Fruit fly (Drosophila melanogaster) whole organism, embryonic: ENCODE measurements around the gene hook.
A peak's percentile ranks its signal among the peaks of the same experiment; 100 is the strongest.

ENCODE experiments used
- CG11085 ChIP-seq: fragments of 200-800 bp; sonication (Bioruptor generic); IDR thresholded peaks from 2 replicates; pipeline ENCODE4 v1.3.6; 2022; ENCODE audit warnings: missing biosample characterization, missing genetic modification characterization
- CG11247 ChIP-seq: fragments of 200-800 bp; sonication (Bioruptor generic); IDR thresholded peaks from 2 replicates; pipeline ENCODE4 v1.3.6; 2022; ENCODE audit warnings: missing biosample characterization, missing genetic modification characterization
- CG11696 ChIP-seq: fragments of 200-800 bp; sonication (Bioruptor generic); IDR thresholded peaks from 2 replicates; pipeline ENCODE4 v1.3.6; 2022; ENCODE audit warnings: missing biosample characterization, missing genetic modification characterization
- CG12744 ChIP-seq: fragments of 200-800 bp; sonication (Bioruptor generic); optimal IDR thresholded peaks from 2 replicates; lab custom pipeline; 2016; ENCODE audit warnings: missing biosample characterization, missing genetic modification characterization
- CG17385 ChIP-seq: fragments of 200-800 bp; sonication (Bioruptor generic); optimal IDR thresholded peaks from 3 replicates; lab custom pipeline; 2018; ENCODE audit warnings: missing biosample characterization, mild to moderate bottlenecking, missing genetic modification characterization
- CG17568 ChIP-seq: fragments of 200-800 bp; sonication (Bioruptor generic); optimal IDR thresholded peaks from 2 replicates; lab custom pipeline; 2018; ENCODE audit warnings: missing biosample characterization, mild to moderate bottlenecking, missing genetic modification characterization, moderate library complexity
- CG17829 ChIP-seq: fragments of 200-800 bp; optimal IDR thresholded peaks from 2 replicates; lab custom pipeline; 2019; ENCODE audit warnings: missing biosample characterization, mild to moderate bottlenecking, missing genetic modification characterization, moderate library complexity
- CG17912 ChIP-seq: fragments of 200-800 bp; sonication (Bioruptor generic); optimal IDR thresholded peaks from 2 replicates; lab custom pipeline; 2018; ENCODE audit warnings: missing biosample characterization, mild to moderate bottlenecking, missing genetic modification characterization
- CG1792 ChIP-seq: fragments of 200-800 bp; sonication (Bioruptor generic); optimal IDR thresholded peaks from 2 replicates; lab custom pipeline; 2016; ENCODE audit warnings: missing biosample characterization, missing genetic modification characterization
- CG2889 ChIP-seq: fragments of 200-800 bp; sonication (Bioruptor generic); IDR thresholded peaks from 3 replicates; pipeline ENCODE4 v1.3.6; 2022; ENCODE audit warnings: missing biosample characterization, missing genetic modification characterization
- CG30020 ChIP-seq: fragments of 200-800 bp; optimal IDR thresholded peaks from 2 replicates; lab custom pipeline; 2019; ENCODE audit warnings: missing biosample characterization, mild to moderate bottlenecking, missing genetic modification characterization, moderate library complexity
- CG34224 ChIP-seq: fragments of 200-800 bp; sonication (Bioruptor generic); IDR thresholded peaks from 3 replicates; pipeline ENCODE4 v1.3.6; 2022; ENCODE audit warnings: missing biosample characterization, missing genetic modification characterization; ENCODE audit not compliant: partially characterized antibody
- CG4617 ChIP-seq: fragments of 200-800 bp; sonication (Bioruptor generic); optimal IDR thresholded peaks from 3 replicates; lab custom pipeline; 2016; ENCODE audit warnings: missing biosample characterization, missing genetic modification characterization, borderline replicate concordance
- CG6254 ChIP-seq: fragments of 200-800 bp; sonication (Bioruptor generic); optimal IDR thresholded peaks from 3 replicates; lab custom pipeline; 2017; ENCODE audit warnings: mild to moderate bottlenecking, missing biosample characterization, missing genetic modification reagents, missing genetic modification characterization
- CG6689 ChIP-seq: fragments of 200-800 bp; sonication (Bioruptor generic); IDR thresholded peaks from 2 replicates; pipeline ENCODE4 v1.3.6; 2022; ENCODE audit warnings: missing biosample characterization, missing genetic modification characterization
- CG6854 ChIP-seq: fragments of 200-800 bp; sonication (Bioruptor generic); optimal IDR thresholded peaks from 3 replicates; lab custom pipeline; 2017; ENCODE audit warnings: missing biosample characterization, mild to moderate bottlenecking, missing genetic modification characterization
- CG7786 ChIP-seq: fragments of 200-800 bp; sonication (Bioruptor generic); optimal IDR thresholded peaks from 2 replicates; lab custom pipeline; 2016; ENCODE audit warnings: missing biosample characterization, missing genetic modification characterization
- CG7839 ChIP-seq: fragments of 200-800 bp; sonication (Bioruptor generic); optimal IDR thresholded peaks from 3 replicates; lab custom pipeline; 2018; ENCODE audit warnings: missing biosample characterization, mild to moderate bottlenecking, missing genetic modification characterization, moderate library complexity
- CG8478 ChIP-seq: fragments of >200 bp; optimal IDR thresholded peaks from 2 replicates; lab custom pipeline; 2018
- CG8765 ChIP-seq: fragments of 200-800 bp; sonication (Bioruptor generic); IDR thresholded peaks from 2 replicates; pipeline ENCODE4 v1.3.6; 2022; ENCODE audit warnings: missing biosample characterization, missing genetic modification characterization
- CG8924 ChIP-seq: fragments of 200-800 bp; optimal IDR thresholded peaks from 3 replicates; lab custom pipeline; 2019; ENCODE audit warnings: missing biosample characterization, mild to moderate bottlenecking, missing genetic modification characterization, moderate library complexity
- CG9817 ChIP-seq: fragments of 200-800 bp; sonication (Bioruptor generic); optimal IDR thresholded peaks from 2 replicates; lab custom pipeline; 2018; ENCODE audit warnings: missing biosample characterization, mild to moderate bottlenecking, missing genetic modification characterization, moderate library complexity
- Camta ChIP-seq: fragments of 200-800 bp; sonication (Bioruptor generic); optimal IDR thresholded peaks from 2 replicates; lab custom pipeline; 2016; ENCODE audit warnings: missing biosample characterization, missing genetic modification characterization
- Chrac-16 ChIP-seq: fragments of 200-800 bp; sonication (Bioruptor generic); optimal IDR thresholded peaks from 3 replicates; lab custom pipeline; 2016; ENCODE audit warnings: missing biosample characterization, missing genetic modification characterization
- Dp ChIP-seq: fragments of 200-800 bp; sonication (Bioruptor generic); optimal IDR thresholded peaks from 2 replicates; lab custom pipeline; 2018; ENCODE audit warnings: missing biosample characterization, mild to moderate bottlenecking, missing genetic modification characterization, moderate library complexity
- Dref ChIP-seq: fragments of 200-800 bp; sonication (Bioruptor generic); IDR thresholded peaks from 2 replicates; pipeline ENCODE4 v1.3.6; 2022; ENCODE audit warnings: missing biosample characterization, missing genetic modification characterization
- Hand ChIP-seq: fragments of 200-800 bp; sonication (Bioruptor generic); optimal IDR thresholded peaks from 2 replicates; lab custom pipeline; 2017; ENCODE audit warnings: mild to moderate bottlenecking, missing biosample characterization, missing genetic modification reagents, missing genetic modification characterization
- HmgD ChIP-seq: fragments of 200-800 bp; sonication (Bioruptor generic); optimal IDR thresholded peaks from 3 replicates; lab custom pipeline; 2016; ENCODE audit warnings: missing biosample characterization, missing genetic modification characterization
- Hmr ChIP-seq: fragments of 200-800 bp; sonication (Bioruptor generic); optimal IDR thresholded peaks from 3 replicates; lab custom pipeline; 2017; ENCODE audit warnings: mild to moderate bottlenecking, missing biosample characterization, missing genetic modification reagents, missing genetic modification characterization
- Hr39 ChIP-seq: fragments of >200 bp; optimal IDR thresholded peaks from 2 replicates; lab custom pipeline; 2017
- Hr51 ChIP-seq, 2 experiments: fragments of 200-800 bp; sonication (Bioruptor generic); optimal IDR thresholded peaks; 2 replicates in 1 of 2; 3 replicates in 1 of 2; lab custom pipeline; 2016 to 2018; ENCODE audit warnings: missing biosample characterization in 2 of 2, missing genetic modification characterization in 2 of 2, mild to moderate bottlenecking in 1 of 2, moderate library complexity in 1 of 2
- Jarid2 ChIP-seq: fragments of 200-800 bp; sonication (Bioruptor generic); optimal IDR thresholded peaks from 3 replicates; lab custom pipeline; 2017; ENCODE audit warnings: mild to moderate bottlenecking, missing biosample characterization, missing genetic modification reagents, missing genetic modification characterization
- Med ChIP-seq: fragments of 200-800 bp; sonication (Bioruptor generic); peaks from one replicate; lab custom pipeline; 2016; ENCODE audit warnings: missing biosample characterization, missing genetic modification characterization, mild to moderate bottlenecking, inconsistent platforms, moderate library complexity
- Neu2 ChIP-seq: fragments of 200-800 bp; sonication (Bioruptor generic); optimal IDR thresholded peaks from 3 replicates; lab custom pipeline; 2016; ENCODE audit warnings: missing biosample characterization, missing genetic modification characterization, borderline replicate concordance
- Scr ChIP-seq: fragments of 200-800 bp; sonication (Bioruptor generic); IDR thresholded peaks from 2 replicates; pipeline ENCODE4 v1.3.6; 2022; ENCODE audit warnings: missing biosample characterization, missing genetic modification characterization; ENCODE audit not compliant: partially characterized antibody
- ato ChIP-seq: fragments of 200-800 bp; sonication (Bioruptor generic); IDR thresholded peaks from 2 replicates; pipeline ENCODE4 v1.3.6; 2022; ENCODE audit warnings: missing biosample characterization, missing genetic modification characterization; ENCODE audit not compliant: partially characterized antibody
- bcd ChIP-seq: fragments of 200-800 bp; sonication (Bioruptor generic); optimal IDR thresholded peaks from 2 replicates; lab custom pipeline; 2017; ENCODE audit warnings: missing biosample characterization, mild to moderate bottlenecking, missing genetic modification characterization
- bigmax ChIP-seq: fragments of 200-800 bp; sonication (Bioruptor generic); optimal IDR thresholded peaks from 2 replicates; lab custom pipeline; 2018; ENCODE audit warnings: missing biosample characterization, mild to moderate bottlenecking, missing genetic modification characterization
- br ChIP-seq: fragments of >200 bp; optimal IDR thresholded peaks from 2 replicates; lab custom pipeline; 2017
- chif ChIP-seq, 2 experiments: fragments of 200-800 bp; sonication (Bioruptor generic); optimal IDR thresholded peaks; 3 replicates each; lab custom pipeline; 2016; ENCODE audit warnings: missing biosample characterization in 2 of 2, missing genetic modification characterization in 2 of 2
- crol ChIP-seq: fragments of 200-800 bp; sonication (Bioruptor generic); IDR thresholded peaks from 2 replicates; pipeline ENCODE4 v1.3.6; 2022; ENCODE audit warnings: missing biosample characterization, missing genetic modification characterization
- da ChIP-seq: fragments of 200-800 bp; sonication (Bioruptor generic); optimal IDR thresholded peaks from 2 replicates; lab custom pipeline; 2016; ENCODE audit warnings: missing biosample characterization, missing genetic modification characterization
- dm ChIP-seq: fragments of 200-800 bp; sonication (Bioruptor generic); optimal IDR thresholded peaks from 3 replicates; lab custom pipeline; 2016; ENCODE audit warnings: missing biosample characterization, missing genetic modification characterization
- dpn ChIP-seq, 2 experiments: fragments of 200-800 bp; sonication (Bioruptor generic); optimal IDR thresholded peaks; 3 replicates each; lab custom pipeline; 2016; ENCODE audit warnings: missing biosample characterization in 2 of 2, missing genetic modification characterization in 2 of 2
- esg ChIP-seq: fragments of 200-800 bp; sonication (Bioruptor generic); conservative IDR thresholded peaks from 2 replicates; pipeline ENCODE4 v1.3.6; 2022; ENCODE audit warnings: missing biosample characterization, missing genetic modification characterization
- eve ChIP-seq, 2 experiments: fragments of >200 bp; optimal IDR thresholded peaks; 2 replicates each; lab custom pipeline; 2017; ENCODE audit warnings: missing biosample characterization in 2 of 2, missing genetic modification characterization in 2 of 2
- jumu ChIP-seq: fragments of 200-800 bp; sonication (Bioruptor generic); optimal IDR thresholded peaks from 3 replicates; lab custom pipeline; 2016; ENCODE audit warnings: missing biosample characterization, missing genetic modification characterization
- knrl ChIP-seq: fragments of 200-800 bp; sonication (Bioruptor generic); IDR thresholded peaks from 3 replicates; pipeline ENCODE4 v1.3.6; 2022; ENCODE audit warnings: missing biosample characterization, missing genetic modification characterization; ENCODE audit not compliant: partially characterized antibody
- luna ChIP-seq: fragments of 200-800 bp; sonication (Bioruptor generic); optimal IDR thresholded peaks from 2 replicates; lab custom pipeline; 2016; ENCODE audit warnings: missing biosample characterization, missing genetic modification characterization
- onecut ChIP-seq: fragments of 200-800 bp; sonication (Bioruptor generic); IDR thresholded peaks from 2 replicates; pipeline ENCODE4 v1.3.6; 2022; ENCODE audit warnings: missing biosample characterization, missing genetic modification characterization
- pb ChIP-seq: fragments of 200-800 bp; sonication (Bioruptor generic); optimal IDR thresholded peaks from 3 replicates; lab custom pipeline; 2016; ENCODE audit warnings: missing biosample characterization, missing genetic modification characterization
- pzg ChIP-seq: fragments of 200-800 bp; sonication (Bioruptor generic); optimal IDR thresholded peaks from 3 replicates; lab custom pipeline; 2018; ENCODE audit warnings: missing biosample characterization, mild to moderate bottlenecking, missing genetic modification characterization, moderate library complexity
- z ChIP-seq: fragments of 200-800 bp; sonication (Bioruptor generic); IDR thresholded peaks from 3 replicates; pipeline ENCODE4 v1.3.6; 2022; ENCODE audit warnings: missing biosample characterization, missing genetic modification characterization

Gene hook

DNA sequence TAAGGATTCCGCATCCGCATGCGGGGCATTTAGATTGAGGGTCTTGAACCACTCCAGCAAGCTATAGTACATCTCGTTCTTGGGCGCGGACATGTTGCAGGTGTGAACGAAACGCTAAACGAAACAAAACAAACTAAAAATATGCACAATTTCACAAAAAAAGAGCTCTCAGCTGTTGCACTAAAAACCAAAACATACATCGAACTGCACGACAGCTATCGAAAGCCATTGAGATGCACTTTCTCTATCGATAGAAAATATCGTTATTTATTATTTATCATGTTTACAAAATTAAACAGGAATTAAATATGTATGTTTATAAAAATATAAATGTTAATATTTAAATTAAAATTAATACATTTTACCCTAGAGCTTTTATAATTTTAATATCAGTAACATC, at the start of gene hook (continued):
- TF ChIP-seq bcd (GFP tag; lab: Kevin White, UChicago) (no peak), Med (GFP tag; lab: Kevin White, UChicago) (peak; percentile 40), CG11085 (no peak), chif (GFP tag; optimal IDR thresholded peaks at IDR 0.05; lab: Kevin White, UChicago) (no peak), CG6854 (GFP tag; lab: Kevin White, UChicago) (no peak), esg (GFP tag; lab: Robert Waterston, UW) (no peak), CG17829 (tag; lab: Kevin White, UChicago) (no peak), CG17912 (GFP tag; lab: Kevin White, UChicago) (no peak), knrl (GFP tag; lab: Robert Waterston, UW) (peak; percentile 84), jumu (GFP tag; lab: Kevin White, UChicago) (no peak), CG11696 (GFP tag; lab: Robert Waterston, UW) (no peak), CG2889 (GFP tag; lab: Robert Waterston, UW) (no peak), onecut (GFP tag; lab: Robert Waterston, UW) (no peak), Hand (GFP tag; lab: Kevin White, UChicago) (no peak), Jarid2 (no peak), da (GFP tag; lab: Kevin White, UChicago) (no peak), dpn (GFP tag; optimal IDR thresholded peaks at IDR 0.05; lab: Kevin White, UChicago) (no peak), Camta (no peak), CG6254 (GFP tag; lab: Kevin White, UChicago) (no peak), br (lab: Kevin White, UChicago) (no peak), CG6689 (GFP tag; lab: Robert Waterston, UW) (no peak), CG12744 (GFP tag; lab: Kevin White, UChicago) (no peak), Dref (GFP tag; lab: Robert Waterston, UW) (peak; percentile 69), CG17385 (GFP tag; lab: Kevin White, UChicago) (peak; percentile 6), CG30020 (tag; lab: Kevin White, UChicago) (no peak), CG17568 (GFP tag; lab: Kevin White, UChicago) (no peak), pb (no peak), CG8478 (no peak), luna (GFP tag; lab: Kevin White, UChicago) (no peak), Hr51 (GFP tag; optimal IDR thresholded peaks at IDR 0.05; lab: Kevin White, UChicago) (no peak), ato (GFP tag; lab: Robert Waterston, UW) (0 out of 2 replicates have a peak, but pooled peaks have one; percentile 24), dm (GFP tag; lab: Kevin White, UChicago) (no peak), Hr39 (no peak), Dp (GFP tag; lab: Kevin White, UChicago) (no peak), CG11247 (GFP tag; lab: Robert Waterston, UW) (no peak), eve (GFP tag; optimal IDR thresholded peaks at IDR 0.05; lab: Kevin White, UChicago) (no peak), Chrac-16 (GFP tag; lab: Kevin White, UChicago) (no peak), CG7839 (tag; lab: Kevin White, UChicago) (no peak), CG1792 (GFP tag; lab: Kevin White, UChicago) (no peak), CG34224 (peak; percentile 70), CG8765 (GFP tag; lab: Robert Waterston, UW) (no peak), z (GFP tag; lab: Robert Waterston, UW) (no peak), Hmr (no peak), CG7786 (no peak), bigmax (GFP tag; lab: Kevin White, UChicago) (no peak), Scr (GFP tag; lab: Robert Waterston, UW) (peak; percentile 81), CG4617 (GFP tag; lab: Kevin White, UChicago) (peak; percentile 22), HmgD (GFP tag; lab: Kevin White, UChicago) (no peak), crol (GFP tag; lab: Robert Waterston, UW) (no peak), pzg (GFP tag; lab: Kevin White, UChicago) (peak; percentile 23), CG8924 (tag; lab: Kevin White, UChicago) (no peak), CG9817 (tag; lab: Kevin White, UChicago) (no peak), Neu2 (GFP tag; lab: Kevin White, UChicago) (no peak)
